Worm (Caenorhabditis elegans) whole organism, L1 larva: Measurements from ENCODE around the gene srj-26.

Source experiments
- C16A3.4 ChIP-seq: fragments of 150-350 bp; optimal IDR thresholded peaks from 2 replicates; lab custom pipeline; 2014; ENCODE audit warnings: missing biosample characterization, missing genetic modification characterization
- aha-1 ChIP-seq: fragments of 150-350 bp; optimal IDR thresholded peaks from 2 replicates; lab custom pipeline; 2014; ENCODE audit warnings: missing biosample characterization, missing genetic modification characterization
- alr-1 ChIP-seq: fragments of 200-800 bp; sonication (Bioruptor generic); optimal IDR thresholded peaks from 2 replicates; lab custom pipeline; 2018; ENCODE audit warnings: borderline replicate concordance, mild to moderate bottlenecking, missing genetic modification characterization, missing compliant biosample characterization
- efl-1 ChIP-seq, 4 experiments: fragments of 150-350 bp; optimal IDR thresholded peaks in 3 of 4; peaks in 1 of 4; 1 replicate in 1 of 4; 2 replicates in 3 of 4; lab custom pipeline; 2014; ENCODE audit warnings: missing biosample characterization in 2 of 4, missing genetic modification characterization in 2 of 4, missing genetic modification reagents in 2 of 4
- isw-1 ChIP-seq: fragments of 200-800 bp; sonication (Bioruptor generic); IDR thresholded peaks from 2 replicates; pipeline ENCODE4 v1.3.6; 2022; ENCODE audit warnings: missing genetic modification characterization, missing compliant biosample characterization
- lin-15B ChIP-seq: fragments of 150-350 bp; sonication (generic microtip); optimal IDR thresholded peaks from 3 replicates; lab custom pipeline; 2014; ENCODE audit warnings: missing biosample characterization, missing genetic modification characterization
- nhr-11 ChIP-seq: fragments of 150-350 bp; optimal IDR thresholded peaks from 2 replicates; lab custom pipeline; 2014; ENCODE audit warnings: missing biosample characterization, missing genetic modification characterization
- nhr-76 ChIP-seq: sonication (generic microtip); optimal IDR thresholded peaks from 2 replicates; lab custom pipeline; 2017; ENCODE audit warnings: missing biosample characterization, missing genetic modification characterization
- pax-3 ChIP-seq: fragments of 200-800 bp; sonication (Bioruptor generic); optimal IDR thresholded peaks from 2 replicates; lab custom pipeline; 2018; ENCODE audit warnings: mild to moderate bottlenecking, missing genetic modification characterization, moderate library complexity, missing compliant biosample characterization
- pqm-1 ChIP-seq: sonication (generic microtip); optimal IDR thresholded peaks from 3 replicates; lab custom pipeline; 2017; ENCODE audit warnings: missing biosample characterization, missing genetic modification characterization
- sptf-1 ChIP-seq: fragments of 150-350 bp; optimal IDR thresholded peaks from 2 replicates; lab custom pipeline; 2014; ENCODE audit warnings: missing biosample characterization, missing genetic modification characterization
- unc-62 ChIP-seq: fragments of 150-350 bp; optimal IDR thresholded peaks from 2 replicates; lab custom pipeline; 2014; ENCODE audit warnings: missing biosample characterization, missing genetic modification reagents, missing genetic modification characterization
- zag-1 ChIP-seq: fragments of 150-350 bp; optimal IDR thresholded peaks from 2 replicates; lab custom pipeline; 2014; ENCODE audit warnings: missing biosample characterization, missing genetic modification characterization
- ztf-11 ChIP-seq, 2 experiments: sonication (generic microtip); optimal IDR thresholded peaks; 2 replicates each; lab custom pipeline; 2016 to 2017; ENCODE audit warnings: missing genetic modification characterization in 2 of 2, missing biosample characterization in 1 of 2, missing compliant biosample characterization in 1 of 2

ce11 chrV:18461200-18461728, 40.4 kb downstream of the srj-26 start, which contains the start of gene ZK228.3:
- no peak for TF ChIP-seq alr-1
- TF ChIP-seq C16A3.4 (tag; lab: Kevin White, UChicago) = no peak
- TF ChIP-seq nhr-11 = no peak
- TF ChIP-seq unc-62 = no peak
- no peak for TF ChIP-seq sptf-1 (tag; lab: Kevin White, UChicago)
- TF ChIP-seq pqm-1 (tag; lab: Kevin White, UChicago) = no peak
- TF ChIP-seq aha-1 (tag; lab: Kevin White, UChicago) = no peak
- no peak for TF ChIP-seq lin-15B (tag; lab: Kevin White, UChicago)
- TF ChIP-seq pax-3 (tag; lab: Kevin White, UChicago) = no peak
- no peak for TF ChIP-seq zag-1 (tag; lab: Kevin White, UChicago)
- TF ChIP-seq efl-1 (optimal IDR thresholded peaks at IDR 0.05; lab: Kevin White, UChicago) = no peak
- no peak for TF ChIP-seq efl-1 (GFP tag; optimal IDR thresholded peaks at IDR 0.05 in 1 of 2; lab: Kevin White, UChicago)
- no peak for TF ChIP-seq ztf-11 (tag; optimal IDR thresholded peaks at IDR 0.05; lab: Kevin White, UChicago)
- no peak for TF ChIP-seq nhr-76 (tag; lab: Kevin White, UChicago)
- no peak for TF ChIP-seq isw-1
